Comparison of ENCODE assay signal across 5 fruit fly cellular contexts in the genomic region with DNA sequence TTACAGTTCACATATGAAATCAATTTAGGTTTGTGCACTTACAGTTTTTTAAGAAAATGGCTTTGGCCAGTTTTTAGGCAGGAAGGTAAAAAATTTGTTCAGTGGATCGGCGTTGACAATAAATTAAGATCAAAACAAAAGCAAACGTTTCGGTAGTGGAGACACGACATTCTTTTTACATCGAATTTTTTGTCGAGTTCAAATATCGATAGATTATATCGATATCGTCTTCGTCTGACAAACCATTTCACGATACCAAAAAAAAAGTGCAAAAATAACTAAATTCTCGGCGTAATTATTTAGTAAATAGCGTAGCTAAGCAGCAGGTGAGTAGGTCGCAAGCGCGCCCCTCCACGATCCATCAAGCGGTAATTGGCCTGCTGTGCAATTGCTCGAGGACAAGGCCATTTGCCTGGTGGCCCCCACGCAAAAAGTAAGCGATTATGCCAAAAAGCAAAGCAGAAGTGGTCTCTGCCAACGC.
A peak's percentile ranks its signal among the peaks of the same experiment; 100 is the strongest.
TF ChIP-seq lines count a peak whose summit lies in the region.

A gene (plus strand): TSS at position 207 of the 481 bp plus-strand sequence.

- TF ChIP-seq CTCF in whole organism, embryonic (GFP tag; optimal IDR thresholded peaks at IDR 0.05; lab: Kevin White, UChicago) = no peak

TF ChIP-seq in whole organism, adult, 20 proteins besides CTCF, POLR2A, EP300 and RAD21 (continues in another document):
- TF ChIP-seq CG33017 (tag; optimal IDR thresholded peaks at IDR 0.05; lab: Kevin White, UChicago) (no peak), kay (GFP tag; lab: Kevin White, UChicago; ENCODE audit: borderline replicate concordance) (no peak), pad (GFP tag; optimal IDR thresholded peaks at IDR 0.05; lab: Kevin White, UChicago) (no peak), cic (GFP tag; optimal IDR thresholded peaks at IDR 0.05; lab: Kevin White, UChicago) (no peak), CG1620 (GFP tag; optimal IDR thresholded peaks at IDR 0.05; lab: Kevin White, UChicago) (peak; percentile 10), tj (GFP tag; optimal IDR thresholded peaks at IDR 0.05; lab: Kevin White, UChicago) (no peak), Hr96 (GFP tag; optimal IDR thresholded peaks at IDR 0.05; lab: Kevin White, UChicago) (no peak), ovo (GFP tag; optimal IDR thresholded peaks at IDR 0.05; lab: Kevin White, UChicago) (no peak), CG5204 (GFP tag; optimal IDR thresholded peaks at IDR 0.05; lab: Kevin White, UChicago) (peak; percentile 22), bab1 (GFP tag; optimal IDR thresholded peaks at IDR 0.05; lab: Kevin White, UChicago) (peak; percentile 29), CG7045 (GFP tag; optimal IDR thresholded peaks at IDR 0.05; lab: Kevin White, UChicago) (no peak), CG7101 (tag; optimal IDR thresholded peaks at IDR 0.05; lab: Kevin White, UChicago) (peak; percentile 13), Clk (GFP tag; optimal IDR thresholded peaks at IDR 0.05; lab: Kevin White, UChicago) (no peak), CG11617 (GFP tag; optimal IDR thresholded peaks at IDR 0.05; lab: Kevin White, UChicago) (no peak), Mnt (GFP tag; optimal IDR thresholded peaks at IDR 0.05; lab: Kevin White, UChicago) (no peak), Crg-1 (GFP tag; optimal IDR thresholded peaks at IDR 0.05; lab: Kevin White, UChicago) (no peak), CG12768 (GFP tag; optimal IDR thresholded peaks at IDR 0.05; lab: Kevin White, UChicago) (no peak), CG14711 (tag; optimal IDR thresholded peaks at IDR 0.05; lab: Kevin White, UChicago) (no peak)

TF ChIP-seq in whole organism, embryonic, 481 proteins besides CTCF, POLR2A, EP300 and RAD21 (continues in another document):
- TF ChIP-seq CG8089 (GFP tag; optimal IDR thresholded peaks at IDR 0.05; lab: Kevin White, UChicago) = peak; percentile 37
- TF ChIP-seq stwl (tag; optimal IDR thresholded peaks at IDR 0.05; lab: Kevin White, UChicago) = peak; percentile 67
- TF ChIP-seq CG4424 (GFP tag; optimal IDR thresholded peaks at IDR 0.05; lab: Kevin White, UChicago) = peak; percentile 35
- no peak for TF ChIP-seq CG4820 (GFP tag; optimal IDR thresholded peaks at IDR 0.05; lab: Kevin White, UChicago)
- TF ChIP-seq CG1602 (GFP tag; optimal IDR thresholded peaks at IDR 0.05; lab: Kevin White, UChicago) = peak; percentile 34
- no peak for TF ChIP-seq Antp (GFP tag; optimal IDR thresholded peaks at IDR 0.05; lab: Kevin White, UChicago)
- TF ChIP-seq CG12155 (GFP tag; optimal IDR thresholded peaks at IDR 0.05; lab: Kevin White, UChicago) = peak; percentile 39
- peak; percentile 14 for TF ChIP-seq Dip3 (GFP tag; optimal IDR thresholded peaks at IDR 0.05; lab: Kevin White, UChicago)
- TF ChIP-seq chif (GFP tag; optimal IDR thresholded peaks at IDR 0.05; lab: Kevin White, UChicago) = peak in 1 of 2 experiments; percentile 55
- no peak for TF ChIP-seq caup (GFP tag; optimal IDR thresholded peaks at IDR 0.05; lab: Kevin White, UChicago; ENCODE audit: severe bottlenecking)
- TF ChIP-seq Hsf (GFP tag; optimal IDR thresholded peaks at IDR 0.05; lab: Kevin White, UChicago) = peak; percentile 41
- no peak for TF ChIP-seq Mrtf (GFP tag; IDR thresholded peaks at IDR 0.05; lab: Robert Waterston, UW)
- peak; percentile 80 for TF ChIP-seq Ets65A (GFP tag; lab: Kevin White, UChicago)
- peak; percentile 9 for TF ChIP-seq gro (GFP tag; optimal IDR thresholded peaks at IDR 0.05; lab: Kevin White, UChicago)
- peak; percentile 90 for TF ChIP-seq CG6791 (GFP tag; IDR thresholded peaks at IDR 0.05; lab: Robert Waterston, UW; ENCODE audit: partially characterized antibody)
- TF ChIP-seq Dip2 (GFP tag; IDR thresholded peaks at IDR 0.05; lab: Robert Waterston, UW) = no peak

TF ChIP-seq in whole organism, prepupa, 60 proteins besides CTCF, POLR2A, EP300 and RAD21 (continues in another document):
- TF ChIP-seq CG4318 (GFP tag; optimal IDR thresholded peaks at IDR 0.05; lab: Kevin White, UChicago) = peak; percentile 30
- no peak for TF ChIP-seq spab (GFP tag; optimal IDR thresholded peaks at IDR 0.05; lab: Kevin White, UChicago)
- TF ChIP-seq CG32006 (GFP tag; optimal IDR thresholded peaks at IDR 0.05; lab: Kevin White, UChicago) = no peak
- TF ChIP-seq Sox15 (GFP tag; optimal IDR thresholded peaks at IDR 0.05; lab: Kevin White, UChicago) = peak; percentile 28
- TF ChIP-seq svp (GFP tag; lab: Kevin White, UChicago) = no peak
- TF ChIP-seq Eip75B (GFP tag; optimal IDR thresholded peaks at IDR 0.05; lab: Kevin White, UChicago) = no peak
- no peak for TF ChIP-seq Hr38 (GFP tag; optimal IDR thresholded peaks at IDR 0.05; lab: Kevin White, UChicago)
- no peak for TF ChIP-seq CG34406 (GFP tag; optimal IDR thresholded peaks at IDR 0.05; lab: Kevin White, UChicago)
- TF ChIP-seq Eip78C (GFP tag; lab: Kevin White, UChicago) = peak; percentile 57
- TF ChIP-seq CG15336 (GFP tag; IDR thresholded peaks at IDR 0.05; lab: Robert Waterston, UW) = no peak
- TF ChIP-seq Lpt (GFP tag; optimal IDR thresholded peaks at IDR 0.05; lab: Kevin White, UChicago) = no peak
- TF ChIP-seq CG10669 (GFP tag; optimal IDR thresholded peaks at IDR 0.05; lab: Kevin White, UChicago) = no peak
- no peak for TF ChIP-seq CG7368 (GFP tag; optimal IDR thresholded peaks at IDR 0.05; lab: Kevin White, UChicago)
- peak; percentile 52 for TF ChIP-seq cyc (GFP tag; optimal IDR thresholded peaks at IDR 0.05; lab: Kevin White, UChicago)
- TF ChIP-seq CG3032 (tag; optimal IDR thresholded peaks at IDR 0.05; lab: Kevin White, UChicago) = peak; percentile 53
- peak; percentile 69 for TF ChIP-seq Sox14 (GFP tag; optimal IDR thresholded peaks at IDR 0.05; lab: Kevin White, UChicago)
- peak; percentile 34 for TF ChIP-seq esn (GFP tag; optimal IDR thresholded peaks at IDR 0.05; lab: Kevin White, UChicago)
- no peak for TF ChIP-seq CG16779 (tag; optimal IDR thresholded peaks at IDR 0.05; lab: Kevin White, UChicago)
- TF ChIP-seq dac (GFP tag; optimal IDR thresholded peaks at IDR 0.05; lab: Kevin White, UChicago) = peak; percentile 13
- TF ChIP-seq vri (GFP tag; optimal IDR thresholded peaks at IDR 0.05; lab: Kevin White, UChicago) = no peak

TF ChIP-seq in whole organism, pupa, 21 proteins besides CTCF, POLR2A, EP300 and RAD21:
- TF ChIP-seq D1 (tag; optimal IDR thresholded peaks at IDR 0.05; lab: Kevin White, UChicago) (peak; percentile 1), Snoo (tag; optimal IDR thresholded peaks at IDR 0.05; lab: Kevin White, UChicago) (peak; percentile 48), rn (GFP tag; IDR thresholded peaks at IDR 0.05; lab: Robert Waterston, UW) (no peak; the same call in 1 of the 2 replicates), CG12605 (GFP tag; IDR thresholded peaks at IDR 0.05; lab: Robert Waterston, UW) (no peak), Pif1A (GFP tag; optimal IDR thresholded peaks at IDR 0.05; lab: Kevin White, UChicago) (no peak), EcR (GFP tag; optimal IDR thresholded peaks at IDR 0.05; lab: Kevin White, UChicago) (no peak)
TF ChIP-seq in whole organism, pupa: peak in this region for 2.

TF ChIP-seq in whole organism, wandering third instar larva, 38 proteins besides CTCF, POLR2A, EP300 and RAD21:
- TF ChIP-seq rgr (GFP tag; optimal IDR thresholded peaks at IDR 0.05; lab: Kevin White, UChicago) (no peak), dsf (GFP tag; optimal IDR thresholded peaks at IDR 0.05; lab: Kevin White, UChicago; ENCODE audit: borderline replicate concordance) (no peak), foxo (GFP tag; optimal IDR thresholded peaks at IDR 0.05; lab: Kevin White, UChicago) (no peak), sv (GFP tag; optimal IDR thresholded peaks at IDR 0.05; lab: Kevin White, UChicago) (no peak), Hnf4 (GFP tag; optimal IDR thresholded peaks at IDR 0.05; lab: Kevin White, UChicago) (peak; percentile 14), Abd-B (GFP tag; optimal IDR thresholded peaks at IDR 0.05; lab: Kevin White, UChicago) (no peak), ey (GFP tag; optimal IDR thresholded peaks at IDR 0.05; lab: Kevin White, UChicago) (peak; percentile 17), woc (GFP tag; optimal IDR thresholded peaks at IDR 0.05; lab: Kevin White, UChicago) (peak; percentile 56), Hr83 (GFP tag; optimal IDR thresholded peaks at IDR 0.05; lab: Kevin White, UChicago; ENCODE audit: poor library complexity, severe bottlenecking) (no peak), pan (optimal IDR thresholded peaks at IDR 0.05; lab: Kevin White, UChicago) (no peak), usp (GFP tag; optimal IDR thresholded peaks at IDR 0.05; lab: Kevin White, UChicago) (no peak), tai (GFP tag; optimal IDR thresholded peaks at IDR 0.05; lab: Kevin White, UChicago) (peak; percentile 40), h (GFP tag; optimal IDR thresholded peaks at IDR 0.05; lab: Kevin White, UChicago) (no peak), Rel (GFP tag; optimal IDR thresholded peaks at IDR 0.05; lab: Kevin White, UChicago) (no peak), Rel (tag; optimal IDR thresholded peaks at IDR 0.05; lab: Kevin White, UChicago) (no peak), Sp1 (GFP tag; optimal IDR thresholded peaks at IDR 0.05; lab: Kevin White, UChicago) (no peak), Jra (GFP tag; optimal IDR thresholded peaks at IDR 0.05; lab: Kevin White, UChicago) (no peak), psq (GFP tag; optimal IDR thresholded peaks at IDR 0.05; lab: Kevin White, UChicago) (no peak), Myc (optimal IDR thresholded peaks at IDR 0.05; lab: Kevin White, UChicago) (no peak), Hr78 (GFP tag; optimal IDR thresholded peaks at IDR 0.05; lab: Kevin White, UChicago) (peak; percentile 22), sage (GFP tag; optimal IDR thresholded peaks at IDR 0.05; lab: Kevin White, UChicago) (no peak), Mio (GFP tag; optimal IDR thresholded peaks at IDR 0.05; lab: Kevin White, UChicago) (no peak), GATAd (GFP tag; optimal IDR thresholded peaks at IDR 0.05; lab: Kevin White, UChicago) (no peak), lola (GFP tag; optimal IDR thresholded peaks at IDR 0.05; lab: Kevin White, UChicago) (peak; percentile 87), HLH106 (tag; optimal IDR thresholded peaks at IDR 0.05; lab: Kevin White, UChicago) (no peak), br (GFP tag; optimal IDR thresholded peaks at IDR 0.05; lab: Kevin White, UChicago) (no peak), CG9705 (GFP tag; optimal IDR thresholded peaks at IDR 0.05; lab: Kevin White, UChicago) (peak; percentile 13), Dfd (GFP tag; optimal IDR thresholded peaks at IDR 0.05; lab: Kevin White, UChicago) (no peak), CrebA (GFP tag; optimal IDR thresholded peaks at IDR 0.05; lab: Kevin White, UChicago; ENCODE audit: borderline replicate concordance) (no peak), N (GFP tag; optimal IDR thresholded peaks at IDR 0.05; lab: Kevin White, UChicago) (peak; percentile 84)
